Fruit fly (Drosophila melanogaster): ENCODE measurements around the gene sqz.

sqz gene

dm6 chr3R:19166077-19166778 is 2.2 kb downstream of the sqz start (continued):
- TF ChIP-seq CG4707 (GFP tag; optimal IDR thresholded peaks at IDR 0.05) (peak; percentile 27), CG11456 (GFP tag; IDR thresholded peaks at IDR 0.05) (no peak), en (GFP tag; optimal IDR thresholded peaks at IDR 0.05) (no peak), MESR4 (GFP tag; optimal IDR thresholded peaks at IDR 0.05) (no peak), onecut (GFP tag; IDR thresholded peaks at IDR 0.05) (no peak), CG12155 (GFP tag; optimal IDR thresholded peaks at IDR 0.05) (no peak), Rfx (GFP tag; IDR thresholded peaks at IDR 0.05) (peak; percentile 13; the same call in 1 of the 2 replicates), wdn (GFP tag; IDR thresholded peaks at IDR 0.05) (no peak), da (GFP tag; optimal IDR thresholded peaks at IDR 0.05) (no peak), lilli (GFP tag; optimal IDR thresholded peaks at IDR 0.05) (no peak), CG4360 (GFP tag; IDR thresholded peaks at IDR 0.05) (peak; percentile 88), CG15269 (tag; optimal IDR thresholded peaks at IDR 0.05) (no peak), chn (GFP tag; optimal IDR thresholded peaks at IDR 0.05) (no peak), pb (GFP tag; optimal IDR thresholded peaks at IDR 0.05) (no peak), Rx (GFP tag; IDR thresholded peaks at IDR 0.05) (no peak), so (GFP tag; IDR thresholded peaks at IDR 0.05) (no peak), gcm2 (GFP tag; optimal IDR thresholded peaks at IDR 0.05) (no peak), eyg (GFP tag; optimal IDR thresholded peaks at IDR 0.05) (no peak), Gsc (GFP tag; IDR thresholded peaks at IDR 0.05) (no peak), CG14860 (GFP tag; IDR thresholded peaks at IDR 0.05; ENCODE audit: partially characterized antibody) (no peak), cad (GFP tag; optimal IDR thresholded peaks at IDR 0.05) (no peak), CG9817 (tag; optimal IDR thresholded peaks at IDR 0.05) (no peak), insv (GFP tag; optimal IDR thresholded peaks at IDR 0.05) (no peak), unc-4 (GFP tag; IDR thresholded peaks at IDR 0.05; ENCODE audit: partially characterized antibody) (peak; percentile 10; the same call in 1 of the 2 replicates), CG3726 (GFP tag; IDR thresholded peaks at IDR 0.05) (no peak), CG10654 (GFP tag; optimal IDR thresholded peaks at IDR 0.05) (no peak), gce (GFP tag; IDR thresholded peaks at IDR 0.05) (no peak), zen2 (GFP tag; IDR thresholded peaks at IDR 0.05; ENCODE audit: partially characterized antibody) (0 out of 3 replicates have a peak, but pooled peaks have one; percentile 1)

dm6 chr3R:19167521-19167920 is 3.5 kb downstream of the sqz start:
- TF ChIP-seq E2f2 (GFP tag; IDR thresholded peaks at IDR 0.05) (0 out of 2 replicates have a peak, but pooled peaks have one; percentile 6), CG7556 (GFP tag; optimal IDR thresholded peaks at IDR 0.05) (no peak), CG12769 (tag; optimal IDR thresholded peaks at IDR 0.05) (no peak), Ets65A (GFP tag) (peak; percentile 60)

- no peak for TF ChIP-seq CG43689 (GFP tag; IDR thresholded peaks at IDR 0.05)
- no peak for TF ChIP-seq Aef1 (GFP tag; IDR thresholded peaks at IDR 0.05)
- peak; percentile 95 for TF ChIP-seq sqz (GFP tag; optimal IDR thresholded peaks at IDR 0.05)
- TF ChIP-seq Fer2 (tag; optimal IDR thresholded peaks at IDR 0.05), result no peak
- no peak for TF ChIP-seq pan (optimal IDR thresholded peaks at IDR 0.05)
- TF ChIP-seq pan (GFP tag; optimal IDR thresholded peaks at IDR 0.05 in 1 of 2, IDR thresholded peaks at IDR 0.05 in 1 of 2), result no peak
- TF ChIP-seq CG31388 (GFP tag; optimal IDR thresholded peaks at IDR 0.05), result no peak
- no peak for TF ChIP-seq CG14965 (GFP tag; optimal IDR thresholded peaks at IDR 0.05; ENCODE audit: borderline replicate concordance)
- no peak for TF ChIP-seq aop (GFP tag; IDR thresholded peaks at IDR 0.05)
These were observed 10.5 kb downstream of the sqz start for dm6 chr3R:19174512-19174911.

All from whole organism, embryonic.